Worm (Caenorhabditis elegans) whole organism, late embryonic: Measurements from ENCODE around the gene M28.10.

ENCODE experiments used
- K09A11.1 ChIP-seq: sonication (generic microtip); optimal IDR thresholded peaks from 2 replicates; lab custom pipeline; 2017; ENCODE audit warnings: antibody characterized with exemption, mild to moderate bottlenecking, missing genetic modification characterization, missing compliant biosample characterization; ENCODE audit not compliant: insufficient read depth
- ama-1 ChIP-seq: fragments of 150-350 bp; optimal IDR thresholded peaks from 2 replicates; lab custom pipeline; 2014
- ceh-19 ChIP-seq: fragments of 200-800 bp; sonication (Bioruptor generic); optimal IDR thresholded peaks from 2 replicates; lab custom pipeline; 2018; ENCODE audit warnings: mild to moderate bottlenecking, missing genetic modification characterization, missing compliant biosample characterization
- ceh-24 ChIP-seq: sonication (generic microtip); optimal IDR thresholded peaks from 2 replicates; lab custom pipeline; 2016; ENCODE audit warnings: mild to moderate bottlenecking, missing genetic modification characterization, missing compliant biosample characterization
- ceh-30 ChIP-seq: fragments of 150-350 bp; optimal IDR thresholded peaks from 2 replicates; lab custom pipeline; 2014; ENCODE audit warnings: missing biosample characterization, missing genetic modification characterization
- nhr-11 ChIP-seq: fragments of 150-350 bp; optimal IDR thresholded peaks from 2 replicates; lab custom pipeline; 2014; ENCODE audit warnings: missing biosample characterization, missing genetic modification characterization
- pha-4 ChIP-seq: fragments of 150-350 bp; optimal IDR thresholded peaks from 2 replicates; lab custom pipeline; 2018; ENCODE audit warnings: missing biosample characterization, missing genetic modification reagents, missing genetic modification characterization
- sox-2 ChIP-seq: fragments of 200-800 bp; sonication (Bioruptor generic); IDR thresholded peaks from 2 replicates; pipeline ENCODE4 v1.3.6; 2022; ENCODE audit warnings: missing genetic modification reagents, missing genetic modification characterization, missing compliant biosample characterization
- zip-5 ChIP-seq: sonication (generic microtip); optimal IDR thresholded peaks from 2 replicates; lab custom pipeline; 2016; ENCODE audit warnings: missing genetic modification characterization, missing compliant biosample characterization

- TF ChIP-seq zip-5, result no peak
- TF ChIP-seq ceh-24 (tag; lab: Kevin White, UChicago), result no peak
- no peak for TF ChIP-seq ceh-30 (tag; lab: Kevin White, UChicago)
- TF ChIP-seq ceh-19 (GFP tag; lab: Kevin White, UChicago), result no peak
- TF ChIP-seq pha-4 (tag; lab: Kevin White, UChicago), result no peak
- no peak for TF ChIP-seq sox-2 (GFP tag; lab: Robert Waterston, UW)
- no peak for TF ChIP-seq ama-1 (lab: Kevin White, UChicago)
- TF ChIP-seq nhr-11 (tag; lab: Kevin White, UChicago), result no peak
- no peak for TF ChIP-seq K09A11.1 (tag; lab: Kevin White, UChicago)
Measured at ce11 chrII:10605512-10605911, 41.8 kb upstream of the M28.10 start, which contains the start of gene taf-13.
